Worm (Caenorhabditis elegans) whole organism, L1 larva: Measurements from ENCODE around the gene atgl-1.

Experiments used
- C04F5.9 ChIP-seq: sonication (generic microtip); optimal IDR thresholded peaks from 2 replicates; lab custom pipeline; 2016; ENCODE audit warnings: missing genetic modification characterization, missing compliant biosample characterization
- C34B4.2 ChIP-seq: sonication (generic microtip); optimal IDR thresholded peaks from 2 replicates; lab custom pipeline; 2017; ENCODE audit warnings: mild to moderate bottlenecking, missing genetic modification characterization, missing compliant biosample characterization
- F16B12.6 ChIP-seq: fragments of 150-350 bp; optimal IDR thresholded peaks from 2 replicates; lab custom pipeline; 2014; ENCODE audit warnings: missing biosample characterization, missing genetic modification characterization
- aly-2 ChIP-seq: fragments of 150-350 bp; optimal IDR thresholded peaks from 2 replicates; lab custom pipeline; 2014; ENCODE audit warnings: missing biosample characterization, missing genetic modification characterization
- ama-1 ChIP-seq: fragments of 150-350 bp; optimal IDR thresholded peaks from 2 replicates; lab custom pipeline; 2014
- ceh-63 ChIP-seq: fragments of 200-800 bp; sonication (Bioruptor generic); optimal IDR thresholded peaks from 2 replicates; lab custom pipeline; 2018; ENCODE audit warnings: mild to moderate bottlenecking, missing genetic modification characterization, missing compliant biosample characterization
- ceh-8 ChIP-seq: fragments of 200-800 bp; sonication (Bioruptor generic); optimal IDR thresholded peaks from 2 replicates; lab custom pipeline; 2018; ENCODE audit warnings: mild to moderate bottlenecking, missing genetic modification characterization, moderate library complexity, missing compliant biosample characterization
- ceh-82 ChIP-seq, 3 experiments: fragments of 150-350 bp in 1 of 3; sonication (generic microtip) in 2 of 3; optimal IDR thresholded peaks; 2 replicates each; lab custom pipeline; 2014 to 2017; ENCODE audit warnings: missing biosample characterization in 3 of 3, missing genetic modification characterization in 3 of 3
- ceh-88 ChIP-seq: fragments of 200-800 bp; sonication (Bioruptor generic); IDR thresholded peaks from 2 replicates; pipeline ENCODE4 v1.3.6; 2022; ENCODE audit warnings: missing genetic modification characterization, missing compliant biosample characterization
- ceh-90 ChIP-seq: sonication (generic microtip); optimal IDR thresholded peaks from 2 replicates; lab custom pipeline; 2016; ENCODE audit warnings: missing genetic modification characterization, missing compliant biosample characterization
- ces-1 ChIP-seq: fragments of 150-350 bp; optimal IDR thresholded peaks from 2 replicates; lab custom pipeline; 2014; ENCODE audit warnings: missing biosample characterization, missing genetic modification reagents, missing genetic modification characterization
- dpl-1 ChIP-seq, 3 experiments: fragments of 150-350 bp in 2 of 3; sonication (generic microtip) in 1 of 3; optimal IDR thresholded peaks; 2 replicates each; lab custom pipeline; 2014 to 2017; ENCODE audit warnings: missing biosample characterization in 3 of 3, missing genetic modification characterization in 3 of 3, missing genetic modification reagents in 3 of 3
- efl-1 ChIP-seq, 4 experiments: fragments of 150-350 bp; optimal IDR thresholded peaks in 3 of 4; peaks in 1 of 4; 1 replicate in 1 of 4; 2 replicates in 3 of 4; lab custom pipeline; 2014; ENCODE audit warnings: missing biosample characterization in 2 of 4, missing genetic modification characterization in 2 of 4, missing genetic modification reagents in 2 of 4
- egl-13 ChIP-seq: sonication (generic microtip); optimal IDR thresholded peaks from 2 replicates; lab custom pipeline; 2016; ENCODE audit warnings: missing genotype, missing genetic modification reagents, missing genetic modification characterization, missing compliant biosample characterization
- elt-2 ChIP-seq: sonication (generic microtip); optimal IDR thresholded peaks from 2 replicates; lab custom pipeline; 2016; ENCODE audit warnings: missing genetic modification characterization, mild to moderate bottlenecking, inconsistent platforms, missing compliant biosample characterization, missing genetic modification reagents
- elt-3 ChIP-seq, 6 experiments: fragments of 150-350 bp in 1 of 6; sonication (generic microtip); optimal IDR thresholded peaks; 2 replicates each; lab custom pipeline; 2017 to 2018; ENCODE audit warnings: missing biosample characterization in 6 of 6, missing genetic modification characterization in 6 of 6, inconsistent platforms in 1 of 6
- grh-1 ChIP-seq: fragments of 200-800 bp; sonication (Bioruptor generic); IDR thresholded peaks from 2 replicates; pipeline ENCODE4 v1.3.6; 2022; ENCODE audit warnings: missing genetic modification reagents, missing genetic modification characterization, missing compliant biosample characterization
- hlh-4 ChIP-seq: sonication (generic microtip); optimal IDR thresholded peaks from 2 replicates; lab custom pipeline; 2016; ENCODE audit warnings: mild to moderate bottlenecking, missing genetic modification characterization, missing compliant biosample characterization
- hpl-2 ChIP-seq: fragments of 150-350 bp; optimal IDR thresholded peaks from 2 replicates; lab custom pipeline; 2014; ENCODE audit warnings: missing biosample characterization, missing genetic modification reagents, missing genetic modification characterization
- isw-1 ChIP-seq: fragments of 200-800 bp; sonication (Bioruptor generic); IDR thresholded peaks from 2 replicates; pipeline ENCODE4 v1.3.6; 2022; ENCODE audit warnings: missing genetic modification characterization, missing compliant biosample characterization
- lin-14 ChIP-seq: fragments of 200-800 bp; sonication (Bioruptor generic); optimal IDR thresholded peaks from 2 replicates; lab custom pipeline; 2018; ENCODE audit warnings: mild to moderate bottlenecking, missing genetic modification characterization, moderate library complexity, missing compliant biosample characterization
- lin-39 ChIP-seq: fragments of 150-350 bp; optimal IDR thresholded peaks from 2 replicates; lab custom pipeline; 2014; ENCODE audit warnings: missing biosample characterization, missing genetic modification reagents, missing genetic modification characterization
- lir-3 ChIP-seq: sonication (generic microtip); optimal IDR thresholded peaks from 2 replicates; lab custom pipeline; 2016; ENCODE audit warnings: mild to moderate bottlenecking, missing genetic modification characterization, moderate library complexity, missing compliant biosample characterization; ENCODE audit not compliant: poor library complexity
- lsy-2 ChIP-seq, 2 experiments: fragments of 150-350 bp; optimal IDR thresholded peaks; 2 replicates each; lab custom pipeline; 2014; ENCODE audit warnings: missing biosample characterization in 2 of 2, missing genetic modification characterization in 2 of 2
- nhr-11 ChIP-seq: fragments of 150-350 bp; optimal IDR thresholded peaks from 2 replicates; lab custom pipeline; 2014; ENCODE audit warnings: missing biosample characterization, missing genetic modification characterization
- nhr-19 ChIP-seq: fragments of 200-800 bp; sonication (Bioruptor generic); conservative IDR thresholded peaks from 2 replicates; pipeline ENCODE4 v1.3.6; 2022; ENCODE audit warnings: missing genetic modification characterization, missing compliant biosample characterization
- nhr-28 ChIP-seq: fragments of 150-350 bp; optimal IDR thresholded peaks from 2 replicates; lab custom pipeline; 2014; ENCODE audit warnings: missing biosample characterization, missing genetic modification characterization
- nhr-47 ChIP-seq: sonication (generic microtip); optimal IDR thresholded peaks from 2 replicates; lab custom pipeline; 2016; ENCODE audit warnings: mild to moderate bottlenecking, missing genetic modification characterization, moderate library complexity, missing compliant biosample characterization
- nhr-71 ChIP-seq: sonication (generic microtip); optimal IDR thresholded peaks from 2 replicates; lab custom pipeline; 2016; ENCODE audit warnings: mild to moderate bottlenecking, missing genetic modification characterization, moderate library complexity, missing compliant biosample characterization
- nhr-76 ChIP-seq: sonication (generic microtip); optimal IDR thresholded peaks from 2 replicates; lab custom pipeline; 2017; ENCODE audit warnings: missing biosample characterization, missing genetic modification characterization
- nhr-77 ChIP-seq: fragments of 150-350 bp; optimal IDR thresholded peaks from 2 replicates; lab custom pipeline; 2014; ENCODE audit warnings: missing biosample characterization, missing genetic modification characterization
- nhr-85 ChIP-seq: sonication (generic microtip); peaks from one replicate; lab custom pipeline; 2016; ENCODE audit warnings: missing genetic modification characterization, inconsistent platforms, missing compliant biosample characterization
- nhr-90 ChIP-seq: sonication (generic microtip); optimal IDR thresholded peaks from 2 replicates; lab custom pipeline; 2016; ENCODE audit warnings: mild to moderate bottlenecking, missing genetic modification characterization, missing compliant biosample characterization; ENCODE audit not compliant: poor library complexity
- pag-3 ChIP-seq: sonication (generic microtip); optimal IDR thresholded peaks from 2 replicates; lab custom pipeline; 2017; ENCODE audit warnings: missing genetic modification characterization, mild to moderate bottlenecking, missing compliant biosample characterization, antibody characterized with exemption, borderline replicate concordance; ENCODE audit not compliant: insufficient read depth
- pqm-1 ChIP-seq: sonication (generic microtip); optimal IDR thresholded peaks from 3 replicates; lab custom pipeline; 2017; ENCODE audit warnings: missing biosample characterization, missing genetic modification characterization
- rnt-1 ChIP-seq: sonication (generic microtip); optimal IDR thresholded peaks from 2 replicates; lab custom pipeline; 2016; ENCODE audit warnings: mild to moderate bottlenecking, missing genetic modification characterization, moderate library complexity, missing compliant biosample characterization
- snpc-4 ChIP-seq: fragments of 150-350 bp; optimal IDR thresholded peaks from 2 replicates; lab custom pipeline; 2014; ENCODE audit warnings: missing biosample characterization, missing genetic modification characterization
- snu-23 ChIP-seq: sonication (generic microtip); optimal IDR thresholded peaks from 2 replicates; lab custom pipeline; 2016; ENCODE audit warnings: missing genetic modification characterization, missing compliant biosample characterization
- sptf-1 ChIP-seq: fragments of 150-350 bp; optimal IDR thresholded peaks from 2 replicates; lab custom pipeline; 2014; ENCODE audit warnings: missing biosample characterization, missing genetic modification characterization
- tbx-2 ChIP-seq: sonication (generic microtip); optimal IDR thresholded peaks from 2 replicates; lab custom pipeline; 2016; ENCODE audit warnings: missing genetic modification characterization, missing compliant biosample characterization
- tlp-1 ChIP-seq: fragments of 150-350 bp; optimal IDR thresholded peaks from 2 replicates; lab custom pipeline; 2014; ENCODE audit warnings: missing biosample characterization, missing genetic modification characterization
- unc-130 ChIP-seq: fragments of 150-350 bp; optimal IDR thresholded peaks from 2 replicates; lab custom pipeline; 2017; ENCODE audit warnings: missing biosample characterization, missing genetic modification characterization, inconsistent platforms
- unc-30 ChIP-seq: sonication (generic microtip); optimal IDR thresholded peaks from 2 replicates; lab custom pipeline; 2017; ENCODE audit warnings: missing biosample characterization, missing genetic modification characterization
- unc-98 ChIP-seq: fragments of 200-800 bp; sonication (Bioruptor generic); IDR thresholded peaks from 2 replicates; pipeline ENCODE4 v1.3.6; 2022; ENCODE audit warnings: missing genetic modification characterization, missing compliant biosample characterization
- vab-15 ChIP-seq: sonication (generic microtip); optimal IDR thresholded peaks from 2 replicates; lab custom pipeline; 2017; ENCODE audit warnings: missing genotype, mild to moderate bottlenecking, missing genetic modification characterization, missing compliant biosample characterization
- zip-4 ChIP-seq: fragments of 200-800 bp; sonication (Bioruptor generic); optimal IDR thresholded peaks from 2 replicates; lab custom pipeline; 2018; ENCODE audit warnings: mild to moderate bottlenecking, missing genetic modification characterization, moderate library complexity, missing compliant biosample characterization
- ztf-11 ChIP-seq, 2 experiments: sonication (generic microtip); optimal IDR thresholded peaks; 2 replicates each; lab custom pipeline; 2016 to 2017; ENCODE audit warnings: missing genetic modification characterization in 2 of 2, missing biosample characterization in 1 of 2, missing compliant biosample characterization in 1 of 2
- ztf-4 ChIP-seq: fragments of 150-350 bp; optimal IDR thresholded peaks from 2 replicates; lab custom pipeline; 2014; ENCODE audit warnings: missing biosample characterization, missing genetic modification characterization

Gene atgl-1

ce11 chrIII:6464113-6464571, 44.9 kb upstream of the atgl-1 start (continued):
- TF ChIP-seq nhr-90 (tag; lab: Kevin White, UChicago) (peak; percentile 84), elt-3 (tag; optimal IDR thresholded peaks at IDR 0.05; lab: Kevin White, UChicago) (peak in 2 of 6 experiments; percentile 21 to 53), C04F5.9 (tag; lab: Kevin White, UChicago) (peak; percentile 11), ceh-90 (tag; lab: Kevin White, UChicago) (no peak), ztf-11 (tag; optimal IDR thresholded peaks at IDR 0.05; lab: Kevin White, UChicago) (peak in 1 of 2 experiments; percentile 66), isw-1 (peak; percentile 74), pqm-1 (tag; lab: Kevin White, UChicago) (peak; percentile 86), nhr-28 (tag; lab: Kevin White, UChicago) (no peak), unc-98 (GFP tag; lab: Robert Waterston, UW) (peak; percentile 42; the same call in 1 of the 2 replicates), zip-4 (peak; percentile 55), ceh-63 (GFP tag; lab: Kevin White, UChicago) (no peak), lin-39 (tag; lab: Kevin White, UChicago) (no peak), C34B4.2 (tag; lab: Kevin White, UChicago) (peak; percentile 11), ceh-8 (GFP tag; lab: Kevin White, UChicago) (peak; percentile 62), unc-130 (tag; lab: Kevin White, UChicago) (peak; percentile 68), F16B12.6 (tag; lab: Kevin White, UChicago) (peak; percentile 63), pag-3 (tag; lab: Kevin White, UChicago) (no peak), ceh-88 (GFP tag; lab: Robert Waterston, UW) (peak; percentile 76), grh-1 (peak; percentile 58), sptf-1 (tag; lab: Kevin White, UChicago) (no peak), unc-30 (tag; lab: Kevin White, UChicago) (no peak), snu-23 (GFP tag; lab: Kevin White, UChicago) (peak; percentile 93), hpl-2 (GFP tag; lab: Kevin White, UChicago) (no peak), lir-3 (no peak), hlh-4 (tag; lab: Kevin White, UChicago) (no peak), egl-13 (tag; lab: Kevin White, UChicago) (peak; percentile 66), snpc-4 (tag; lab: Kevin White, UChicago) (peak; percentile 49), aly-2 (tag; lab: Kevin White, UChicago) (no peak)

DNA sequence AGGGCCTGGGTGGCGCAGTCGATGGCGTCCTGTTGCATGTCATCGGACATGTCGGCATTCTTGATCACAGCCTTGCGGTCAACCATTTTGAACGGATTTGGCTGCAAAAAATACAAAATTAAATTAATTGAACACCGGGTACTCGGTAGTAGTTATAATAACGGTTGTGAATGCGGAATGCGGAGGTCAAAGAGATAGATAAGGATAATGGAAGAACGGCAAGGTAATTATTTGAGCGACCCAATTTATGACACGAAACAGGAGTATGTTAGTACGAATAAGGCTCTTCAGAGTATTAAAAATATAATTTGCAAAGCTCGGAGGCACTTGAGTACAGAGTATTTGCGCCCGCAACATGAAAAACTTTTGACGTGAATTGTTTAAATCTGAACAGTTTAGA, 44.4 kb upstream of the atgl-1 start, which contains the start of gene dlc-1:
Gene dlc-1 (minus strand): TSS at position 101 of the 400 bp plus-strand sequence.
- no peak for TF ChIP-seq lin-14 (GFP tag; lab: Kevin White, UChicago)
- no peak for TF ChIP-seq vab-15 (tag; lab: Kevin White, UChicago)
- no peak for TF ChIP-seq efl-1 (optimal IDR thresholded peaks at IDR 0.05; lab: Kevin White, UChicago)
- peak in 1 of 2 experiments; percentile 57 for TF ChIP-seq efl-1 (GFP tag; optimal IDR thresholded peaks at IDR 0.05 in 1 of 2; lab: Kevin White, UChicago)
- TF ChIP-seq nhr-11 (tag; lab: Kevin White, UChicago) = no peak
- TF ChIP-seq nhr-19 (GFP tag; lab: Robert Waterston, UW) = no peak
- TF ChIP-seq nhr-77 (tag; lab: Kevin White, UChicago) = no peak

DNA sequence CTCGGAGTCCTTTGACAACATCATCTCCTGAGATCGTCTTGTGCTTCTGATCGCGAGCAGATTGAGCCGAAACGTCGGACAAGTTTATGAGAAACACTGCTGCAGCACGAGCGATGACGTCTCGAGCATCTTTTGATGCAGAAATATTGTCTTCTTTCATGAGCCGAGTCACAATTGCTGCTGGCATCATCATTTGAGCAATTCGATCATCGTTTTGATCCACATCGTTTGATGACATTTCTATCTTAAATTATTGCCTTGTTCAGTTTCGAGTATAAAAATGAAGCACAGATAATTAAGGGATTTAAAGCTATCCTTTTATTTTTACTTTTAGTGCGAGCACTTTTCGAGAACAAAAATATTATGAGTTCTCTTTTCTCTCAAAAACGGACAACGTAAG, 43.4 kb upstream of the atgl-1 start, which contains the start of gene T26A5.8:
Gene T26A5.8 (minus strand): TSS at position 247 of the 400 bp plus-strand sequence.
- TF ChIP-seq snu-23 (GFP tag; lab: Kevin White, UChicago) (peak; percentile 11), nhr-77 (tag; lab: Kevin White, UChicago) (no peak), nhr-19 (GFP tag; lab: Robert Waterston, UW) (0 out of 2 replicates have a peak, but pooled peaks have one; percentile 2), tlp-1 (no peak), ces-1 (GFP tag; lab: Kevin White, UChicago) (no peak), rnt-1 (peak; percentile 5), ceh-82 (tag; optimal IDR thresholded peaks at IDR 0.05; lab: Kevin White, UChicago) (no peak), nhr-76 (tag; lab: Kevin White, UChicago) (no peak), ama-1 (lab: Kevin White, UChicago) (peak; percentile 68), dpl-1 (GFP tag; optimal IDR thresholded peaks at IDR 0.05; lab: Kevin White, UChicago) (no peak), elt-2 (tag; lab: Kevin White, UChicago) (peak; percentile 1), ztf-4 (tag; lab: Kevin White, UChicago) (peak; percentile 66), nhr-85 (tag; lab: Kevin White, UChicago) (peak; percentile 9), nhr-71 (tag; lab: Kevin White, UChicago) (peak; percentile 56), hpl-2 (GFP tag; lab: Kevin White, UChicago) (no peak), nhr-90 (tag; lab: Kevin White, UChicago) (peak; percentile 12), zip-4 (no peak), isw-1 (no peak), lsy-2 (tag; optimal IDR thresholded peaks at IDR 0.05; lab: Kevin White, UChicago) (no peak), tbx-2 (tag; lab: Kevin White, UChicago) (no peak), C34B4.2 (tag; lab: Kevin White, UChicago) (no peak), nhr-47 (tag; lab: Kevin White, UChicago) (peak; percentile 11)
- TF ChIP-seq, all 84 proteins: peak for 10
